Worm (Caenorhabditis elegans) whole organism, L3 larva: ENCODE measurements around the gene lpd-7.

ENCODE experiments used
- eor-1 ChIP-seq, 2 experiments: fragments of 150-350 bp; optimal IDR thresholded peaks; 2 replicates each; lab custom pipeline; 2014 to 2018; ENCODE audit warnings: missing biosample characterization in 2 of 2, missing genetic modification characterization in 2 of 2
- fkh-10 ChIP-seq: sonication (generic microtip); optimal IDR thresholded peaks from 2 replicates; lab custom pipeline; 2017; ENCODE audit warnings: missing biosample characterization, missing genetic modification reagents, missing genetic modification characterization
- nhr-77 ChIP-seq: fragments of 150-350 bp; optimal IDR thresholded peaks from 2 replicates; lab custom pipeline; 2014; ENCODE audit warnings: missing biosample characterization, missing genetic modification characterization
- snpc-4 ChIP-seq: fragments of 150-350 bp; optimal IDR thresholded peaks from 2 replicates; lab custom pipeline; 2014; ENCODE audit warnings: missing biosample characterization, missing genetic modification characterization

DNA sequence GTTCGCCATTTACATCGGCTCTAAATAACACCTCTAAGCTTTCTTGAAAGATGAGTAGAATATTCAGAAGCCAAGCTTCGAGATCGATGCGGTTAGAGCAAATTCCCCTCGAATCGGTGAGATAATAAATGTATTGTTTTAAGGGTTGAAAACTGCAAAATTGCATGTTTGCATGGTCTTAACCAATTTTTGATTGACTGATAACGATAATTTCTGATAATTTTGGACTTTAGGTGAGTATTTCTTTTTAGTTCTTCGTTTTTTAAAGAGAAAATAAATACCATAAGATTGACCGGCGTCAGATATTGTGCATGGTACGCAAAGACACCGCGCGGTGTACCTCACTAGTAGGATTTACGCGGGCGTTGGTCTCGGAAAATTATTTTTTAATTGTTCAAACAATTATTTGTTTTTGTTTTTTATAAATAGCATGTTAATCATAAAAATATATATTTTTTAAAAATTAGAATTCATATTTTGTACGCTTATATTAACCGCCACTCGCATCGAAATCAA lies 11.0 kb downstream of the lpd-7 start, which contains the start of gene cup-5:
- TF ChIP-seq fkh-10 (GFP tag; lab: Kevin White, UChicago) (no peak), snpc-4 (tag; lab: Kevin White, UChicago) (no peak), eor-1 (tag; optimal IDR thresholded peaks at IDR 0.05; lab: Kevin White, UChicago) (no peak), nhr-77 (tag; lab: Kevin White, UChicago) (no peak)
